Fruit fly (Drosophila melanogaster) whole organism, embryonic: ENCODE results near the gene Bmcp.

Experiments used
- Aef1 ChIP-seq: fragments of 200-800 bp; sonication (Bioruptor generic); IDR thresholded peaks from 3 replicates; pipeline ENCODE4 v1.3.6; 2022; ENCODE audit warnings: missing biosample characterization, missing genetic modification characterization
- Bdp1 ChIP-seq: fragments of 200-800 bp; sonication (Bioruptor generic); optimal IDR thresholded peaks from 3 replicates; lab custom pipeline; 2016; ENCODE audit warnings: missing biosample characterization, missing genetic modification characterization
- CG10147 ChIP-seq: fragments of 200-800 bp; sonication (Bioruptor generic); optimal IDR thresholded peaks from 2 replicates; lab custom pipeline; 2019; ENCODE audit warnings: missing biosample characterization, mild to moderate bottlenecking, missing genetic modification characterization, moderate library complexity
- CG11093 ChIP-seq: fragments of 200-800 bp; sonication (Bioruptor generic); IDR thresholded peaks from 3 replicates; pipeline ENCODE4 v1.3.6; 2022; ENCODE audit warnings: missing biosample characterization, missing genetic modification characterization
- CG12071 ChIP-seq: fragments of 200-800 bp; sonication (Bioruptor generic); optimal IDR thresholded peaks from 3 replicates; lab custom pipeline; 2018; ENCODE audit warnings: missing biosample characterization, mild to moderate bottlenecking, missing genetic modification characterization
- CG1233 ChIP-seq: fragments of 200-800 bp; sonication (Bioruptor generic); optimal IDR thresholded peaks from 4 replicates; lab custom pipeline; 2018; ENCODE audit warnings: missing biosample characterization, mild to moderate bottlenecking, missing genetic modification characterization
- CG14667 ChIP-seq: fragments of 200-800 bp; sonication (Bioruptor generic); IDR thresholded peaks from 2 replicates; pipeline ENCODE4 v1.3.6; 2022; ENCODE audit warnings: missing biosample characterization, missing genetic modification characterization
- CG15073 ChIP-seq: fragments of 200-800 bp; sonication (Bioruptor generic); optimal IDR thresholded peaks from 2 replicates; lab custom pipeline; 2016; ENCODE audit warnings: missing biosample characterization, missing genetic modification characterization
- CG15514 ChIP-seq: fragments of 200-800 bp; sonication (Bioruptor generic); optimal IDR thresholded peaks from 3 replicates; lab custom pipeline; 2017; ENCODE audit warnings: missing biosample characterization, missing genetic modification characterization, mild to moderate bottlenecking, moderate library complexity, missing genetic modification reagents
- CG16815 ChIP-seq: fragments of 200-800 bp; sonication (Bioruptor generic); optimal IDR thresholded peaks from 3 replicates; lab custom pipeline; 2017; ENCODE audit warnings: missing biosample characterization, mild to moderate bottlenecking, missing genetic modification characterization
- CG16863 ChIP-seq: fragments of 200-800 bp; sonication (Bioruptor generic); optimal IDR thresholded peaks from 3 replicates; lab custom pipeline; 2016; ENCODE audit warnings: missing biosample characterization, missing genetic modification characterization
- CG17328 ChIP-seq: fragments of 200-800 bp; sonication (Bioruptor generic); IDR thresholded peaks from 2 replicates; pipeline ENCODE4 v1.3.6; 2022; ENCODE audit warnings: missing biosample characterization, missing genetic modification characterization
- CG2678 ChIP-seq: fragments of 200-800 bp; sonication (Bioruptor generic); optimal IDR thresholded peaks from 3 replicates; lab custom pipeline; 2019; ENCODE audit warnings: missing biosample characterization, mild to moderate bottlenecking, missing genetic modification characterization, moderate library complexity
- CG3065 ChIP-seq: fragments of 200-800 bp; sonication (Bioruptor generic); optimal IDR thresholded peaks from 2 replicates; lab custom pipeline; 2016; ENCODE audit warnings: missing biosample characterization, missing genetic modification characterization
- CG32532 ChIP-seq: fragments of 200-800 bp; sonication (Bioruptor generic); IDR thresholded peaks from 2 replicates; pipeline ENCODE4 v1.3.6; 2022; ENCODE audit warnings: missing biosample characterization, missing genetic modification characterization
- CG3726 ChIP-seq: fragments of 200-800 bp; sonication (Bioruptor generic); IDR thresholded peaks from 3 replicates; pipeline ENCODE4, ENCODE4 v1.3.6; 2022; ENCODE audit warnings: missing biosample characterization, missing genetic modification characterization
- CG3847 ChIP-seq: fragments of 200-800 bp; sonication (Bioruptor generic); IDR thresholded peaks from 2 replicates; pipeline ENCODE4 v1.3.6; 2022; ENCODE audit warnings: missing biosample characterization, missing genetic modification characterization
- CG5953 ChIP-seq: fragments of 200-800 bp; sonication (Bioruptor generic); IDR thresholded peaks from 2 replicates; pipeline ENCODE4 v1.3.6; 2022; ENCODE audit warnings: missing biosample characterization, missing genetic modification characterization
- CG7839 ChIP-seq: fragments of 200-800 bp; sonication (Bioruptor generic); optimal IDR thresholded peaks from 3 replicates; lab custom pipeline; 2018; ENCODE audit warnings: missing biosample characterization, mild to moderate bottlenecking, missing genetic modification characterization, moderate library complexity
- CG8281 ChIP-seq: fragments of 200-800 bp; sonication (Bioruptor generic); optimal IDR thresholded peaks from 2 replicates; lab custom pipeline; 2018; ENCODE audit warnings: missing biosample characterization, mild to moderate bottlenecking, missing genetic modification characterization, moderate library complexity
- CG8290 ChIP-seq, 3 experiments: fragments of 200-800 bp; sonication (Bioruptor generic); optimal IDR thresholded peaks; 2 replicates each; lab custom pipeline; 2016 to 2019; ENCODE audit warnings: missing biosample characterization in 3 of 3, missing genetic modification characterization in 3 of 3, mild to moderate bottlenecking in 2 of 3, moderate library complexity in 1 of 3
- CG9437 ChIP-seq: fragments of 200-800 bp; sonication (Bioruptor generic); optimal IDR thresholded peaks from 2 replicates; lab custom pipeline; 2018; ENCODE audit warnings: missing biosample characterization, mild to moderate bottlenecking, missing genetic modification characterization
- D19B ChIP-seq: fragments of 200-800 bp; sonication (Bioruptor generic); optimal IDR thresholded peaks from 2 replicates; lab custom pipeline; 2017; ENCODE audit warnings: missing biosample characterization, mild to moderate bottlenecking, missing genetic modification characterization
- Dad ChIP-seq: fragments of 200-800 bp; sonication (Bioruptor generic); optimal IDR thresholded peaks from 3 replicates; lab custom pipeline; 2016; ENCODE audit warnings: missing biosample characterization, missing genetic modification characterization
- Dll ChIP-seq: fragments of 200-800 bp; sonication (Bioruptor generic); IDR thresholded peaks from 4 replicates; pipeline ENCODE4 v1.3.6; 2022; ENCODE audit warnings: missing biosample characterization, missing genetic modification characterization; ENCODE audit not compliant: partially characterized antibody
- Dp ChIP-seq: fragments of 200-800 bp; sonication (Bioruptor generic); optimal IDR thresholded peaks from 2 replicates; lab custom pipeline; 2018; ENCODE audit warnings: missing biosample characterization, mild to moderate bottlenecking, missing genetic modification characterization, moderate library complexity
- Ets65A ChIP-seq: fragments of 200-800 bp; sonication (Bioruptor generic); peaks from one replicate; lab custom pipeline; 2016; ENCODE audit warnings: missing biosample characterization, missing genetic modification characterization
- HLHmδ ChIP-seq: fragments of 200-800 bp; sonication (Bioruptor generic); optimal IDR thresholded peaks from 2 replicates; lab custom pipeline; 2018; ENCODE audit warnings: missing biosample characterization, mild to moderate bottlenecking, missing genetic modification characterization, moderate library complexity
- Hr39 ChIP-seq: fragments of >200 bp; optimal IDR thresholded peaks from 2 replicates; lab custom pipeline; 2017
- Hr51 ChIP-seq, 2 experiments: fragments of 200-800 bp; sonication (Bioruptor generic); optimal IDR thresholded peaks; 2 replicates in 1 of 2; 3 replicates in 1 of 2; lab custom pipeline; 2016 to 2018; ENCODE audit warnings: missing biosample characterization in 2 of 2, missing genetic modification characterization in 2 of 2, mild to moderate bottlenecking in 1 of 2, moderate library complexity in 1 of 2
- Opbp ChIP-seq: fragments of 200-800 bp; sonication (Bioruptor generic); IDR thresholded peaks from 3 replicates; pipeline ENCODE4 v1.3.6; 2022; ENCODE audit warnings: missing biosample characterization, missing genetic modification characterization; ENCODE audit not compliant: partially characterized antibody
- PHDP ChIP-seq: fragments of 200-800 bp; sonication (Bioruptor generic); optimal IDR thresholded peaks from 3 replicates; lab custom pipeline; 2018; ENCODE audit warnings: missing biosample characterization, mild to moderate bottlenecking, missing genetic modification characterization, moderate library complexity
- amos ChIP-seq: fragments of 200-800 bp; sonication (Bioruptor generic); IDR thresholded peaks from 2 replicates; pipeline ENCODE4 v1.3.6; 2022; ENCODE audit warnings: missing biosample characterization, missing genetic modification characterization; ENCODE audit not compliant: partially characterized antibody
- dmrt99B ChIP-seq: fragments of 200-800 bp; sonication (Bioruptor generic); optimal IDR thresholded peaks from 2 replicates; lab custom pipeline; 2018; ENCODE audit warnings: missing biosample characterization, mild to moderate bottlenecking, missing genetic modification characterization, moderate library complexity
- fd3F ChIP-seq: fragments of 200-800 bp; sonication (Bioruptor generic); optimal IDR thresholded peaks from 2 replicates; lab custom pipeline; 2018; ENCODE audit warnings: missing biosample characterization, mild to moderate bottlenecking, missing genetic modification characterization, moderate library complexity
- fd96Cb ChIP-seq: fragments of 200-800 bp; sonication (Bioruptor generic); optimal IDR thresholded peaks from 2 replicates; lab custom pipeline; 2018; ENCODE audit warnings: missing biosample characterization, mild to moderate bottlenecking, missing genetic modification characterization, moderate library complexity
- ftz-f1 ChIP-seq: fragments of 200-800 bp; sonication (Bioruptor generic); optimal IDR thresholded peaks from 2 replicates; lab custom pipeline; 2016; ENCODE audit warnings: missing biosample characterization, missing genetic modification characterization
- gcm2 ChIP-seq: fragments of 200-800 bp; sonication (Bioruptor generic); optimal IDR thresholded peaks from 2 replicates; lab custom pipeline; 2016; ENCODE audit warnings: missing biosample characterization, missing genetic modification characterization
- insv ChIP-seq, 2 experiments: fragments of 200-800 bp; sonication (Bioruptor generic); optimal IDR thresholded peaks; 3 replicates each; lab custom pipeline; 2016 to 2018; ENCODE audit warnings: missing biosample characterization in 2 of 2, missing genetic modification characterization in 2 of 2
- inv ChIP-seq: fragments of 200-800 bp; sonication (Bioruptor generic); IDR thresholded peaks from 2 replicates; pipeline ENCODE4 v1.3.6; 2022; ENCODE audit warnings: missing biosample characterization, missing genetic modification characterization; ENCODE audit not compliant: partially characterized antibody
- klu ChIP-seq: fragments of 200-800 bp; sonication (Bioruptor generic); IDR thresholded peaks from 2 replicates; pipeline ENCODE4 v1.3.6; 2022; ENCODE audit warnings: missing biosample characterization, missing genetic modification characterization
- luna ChIP-seq: fragments of 200-800 bp; sonication (Bioruptor generic); optimal IDR thresholded peaks from 2 replicates; lab custom pipeline; 2016; ENCODE audit warnings: missing biosample characterization, missing genetic modification characterization
- onecut ChIP-seq: fragments of 200-800 bp; sonication (Bioruptor generic); IDR thresholded peaks from 2 replicates; pipeline ENCODE4 v1.3.6; 2022; ENCODE audit warnings: missing biosample characterization, missing genetic modification characterization
- pita ChIP-seq: fragments of 200-800 bp; sonication (Bioruptor generic); optimal IDR thresholded peaks from 2 replicates; lab custom pipeline; 2017; ENCODE audit warnings: missing biosample characterization, mild to moderate bottlenecking, missing genetic modification characterization
- psq ChIP-seq: fragments of 200-800 bp; sonication (Bioruptor generic); optimal IDR thresholded peaks from 2 replicates; lab custom pipeline; 2017; ENCODE audit warnings: missing biosample characterization, missing genetic modification characterization
- pum ChIP-seq: fragments of 200-800 bp; sonication (Bioruptor generic); optimal IDR thresholded peaks from 2 replicates; lab custom pipeline; 2016; ENCODE audit warnings: missing biosample characterization, missing genetic modification characterization
- sr ChIP-seq: fragments of 200-800 bp; sonication (Bioruptor generic); IDR thresholded peaks from 3 replicates; pipeline ENCODE4 v1.3.6; 2022; ENCODE audit warnings: missing biosample characterization, missing genetic modification characterization
- stwl ChIP-seq: fragments of 200-800 bp; sonication (Bioruptor generic); optimal IDR thresholded peaks from 3 replicates; lab custom pipeline; 2018; ENCODE audit warnings: missing biosample characterization, mild to moderate bottlenecking, missing genetic modification characterization, moderate library complexity
- tio ChIP-seq: fragments of 200-800 bp; sonication (Bioruptor generic); optimal IDR thresholded peaks from 2 replicates; lab custom pipeline; 2017; ENCODE audit warnings: missing biosample characterization, missing genetic modification characterization, inconsistent platforms
- twi ChIP-seq: fragments of 200-800 bp; optimal IDR thresholded peaks from 2 replicates; lab custom pipeline; 2019; ENCODE audit warnings: missing biosample characterization, mild to moderate bottlenecking, missing genetic modification characterization, moderate library complexity

Gene Bmcp

dm6 chr3L:11680298-11680697, 40.4 kb upstream of the Bmcp start, which contains the start of gene CG32085 (continued):
- TF ChIP-seq pum (GFP tag; lab: Kevin White, UChicago) = peak; percentile 52
- TF ChIP-seq CG12071 (GFP tag; lab: Kevin White, UChicago) = peak; percentile 69
- peak; percentile 11 for TF ChIP-seq fd96Cb (tag; lab: Kevin White, UChicago)
- TF ChIP-seq Hr51 (GFP tag; optimal IDR thresholded peaks at IDR 0.05; lab: Kevin White, UChicago) = peak; percentile 22 to 33
- TF ChIP-seq CG17328 = no peak
- no peak for TF ChIP-seq psq (GFP tag; lab: Kevin White, UChicago)
- TF ChIP-seq twi = no peak
- no peak for TF ChIP-seq Bdp1 (GFP tag; lab: Kevin White, UChicago)
- TF ChIP-seq onecut = peak; percentile 69
- TF ChIP-seq Opbp (GFP tag; lab: Robert Waterston, UW) = no peak
- no peak for TF ChIP-seq pita (GFP tag; lab: Kevin White, UChicago)
- TF ChIP-seq Dll (GFP tag; lab: Robert Waterston, UW) = no peak
- TF ChIP-seq CG7839 (tag; lab: Kevin White, UChicago) = peak; percentile 60
- no peak for TF ChIP-seq CG3065 (GFP tag; lab: Kevin White, UChicago)
- 0 out of 3 replicates have a peak, but pooled peaks have one; percentile 55 for TF ChIP-seq sr (GFP tag; lab: Robert Waterston, UW)
- no peak; the same call in 1 of the 2 replicates for TF ChIP-seq inv
- no peak for TF ChIP-seq fd3F (GFP tag; lab: Kevin White, UChicago)
- peak; percentile 91 for TF ChIP-seq CG32532 (GFP tag; lab: Robert Waterston, UW)
- TF ChIP-seq CG3726 (GFP tag; lab: Robert Waterston, UW) = no peak
- peak; percentile 56 for TF ChIP-seq CG3847 (GFP tag; lab: Robert Waterston, UW)
- no peak for TF ChIP-seq CG9437 (GFP tag; lab: Kevin White, UChicago)
- TF ChIP-seq CG16815 (GFP tag; lab: Kevin White, UChicago) = peak; percentile 8
- peak; percentile 59 for TF ChIP-seq CG2678 (tag; lab: Kevin White, UChicago)
- peak; percentile 18 for TF ChIP-seq HLHmδ
- peak; percentile 29 for TF ChIP-seq CG1233 (GFP tag; lab: Kevin White, UChicago)
- TF ChIP-seq CG5953 (GFP tag; lab: Robert Waterston, UW) = 0 out of 2 replicates have a peak, but pooled peaks have one; percentile 47
- TF ChIP-seq insv (GFP tag; optimal IDR thresholded peaks at IDR 0.05; lab: Kevin White, UChicago) = no peak
- TF ChIP-seq CG15514 (GFP tag; lab: Kevin White, UChicago) = peak; percentile 81
- peak; percentile 50; the same call in 1 of the 2 replicates for TF ChIP-seq CG14667 (GFP tag; lab: Robert Waterston, UW)
- TF ChIP-seq ftz-f1 (GFP tag; lab: Kevin White, UChicago) = peak; percentile 44
- TF ChIP-seq Hr39 (lab: Kevin White, UChicago) = no peak
- peak; percentile 92 for TF ChIP-seq Ets65A
- no peak for TF ChIP-seq Aef1
- TF ChIP-seq CG16863 = peak; percentile 52
- TF ChIP-seq tio = no peak
- TF ChIP-seq amos (GFP tag; lab: Robert Waterston, UW) = no peak
- no peak for TF ChIP-seq stwl (tag; lab: Kevin White, UChicago)
- TF ChIP-seq PHDP (tag; lab: Kevin White, UChicago) = peak; percentile 28
- peak; percentile 48 for TF ChIP-seq dmrt99B (tag; lab: Kevin White, UChicago)
- TF ChIP-seq gcm2 = peak; percentile 5
- TF ChIP-seq CG15073 = no peak
- TF ChIP-seq D19B (GFP tag; lab: Kevin White, UChicago) = no peak
- no peak for TF ChIP-seq CG11093 (GFP tag; lab: Robert Waterston, UW)
- TF ChIP-seq CG8290 (GFP tag; optimal IDR thresholded peaks at IDR 0.05; lab: Kevin White, UChicago) = no peak
- TF ChIP-seq CG8290 (tag; optimal IDR thresholded peaks at IDR 0.05; lab: Kevin White, UChicago) = peak in 1 of 2 experiments; percentile 92
- TF ChIP-seq Dad (GFP tag; lab: Kevin White, UChicago) = peak; percentile 21
- TF ChIP-seq CG8281 (tag; lab: Kevin White, UChicago) = no peak
- peak; percentile 30 for TF ChIP-seq CG10147
- no peak for TF ChIP-seq klu (GFP tag; lab: Robert Waterston, UW)
- TF ChIP-seq luna (GFP tag; lab: Kevin White, UChicago) = no peak
- TF ChIP-seq Dp (GFP tag; lab: Kevin White, UChicago) = peak; percentile 12
